Worm (Caenorhabditis elegans) whole organism, L2 larva: ENCODE data around the gene zig-6.

Experiments
- ZK546.5 ChIP-seq: sonication (generic microtip); optimal IDR thresholded peaks from 2 replicates; lab custom pipeline; 2017; ENCODE audit warnings: missing biosample characterization, missing genetic modification characterization
- crh-2 ChIP-seq: sonication (generic microtip); optimal IDR thresholded peaks from 2 replicates; lab custom pipeline; 2017; ENCODE audit warnings: missing biosample characterization, missing genetic modification characterization
- egl-27 ChIP-seq: sonication (generic microtip); optimal IDR thresholded peaks from 3 replicates; lab custom pipeline; 2017; ENCODE audit warnings: missing biosample characterization, missing genetic modification reagents, missing genetic modification characterization
- fos-1 ChIP-seq: fragments of 150-350 bp; optimal IDR thresholded peaks from 2 replicates; lab custom pipeline; 2014; ENCODE audit warnings: missing biosample characterization, missing genetic modification characterization
- lin-13 ChIP-seq: fragments of 150-350 bp; optimal IDR thresholded peaks from 2 replicates; lab custom pipeline; 2014; ENCODE audit warnings: missing biosample characterization, missing genetic modification reagents, missing genetic modification characterization
- lsy-2 ChIP-seq, 2 experiments: fragments of 150-350 bp in 1 of 2; sonication (generic microtip) in 1 of 2; optimal IDR thresholded peaks; 2 replicates each; lab custom pipeline; 2014 to 2017; ENCODE audit warnings: missing biosample characterization in 2 of 2, missing genetic modification characterization in 2 of 2
- nhr-237 ChIP-seq: fragments of 150-350 bp; optimal IDR thresholded peaks from 2 replicates; lab custom pipeline; 2014; ENCODE audit warnings: missing biosample characterization, missing genetic modification characterization
- nhr-25 ChIP-seq: fragments of 150-350 bp; sonication (generic microtip); optimal IDR thresholded peaks from 3 replicates; lab custom pipeline; 2014; ENCODE audit warnings: missing biosample characterization, missing genetic modification characterization
- nhr-6 ChIP-seq: fragments of 150-350 bp; optimal IDR thresholded peaks from 2 replicates; lab custom pipeline; 2014; ENCODE audit warnings: missing biosample characterization, missing genetic modification characterization
- nhr-77 ChIP-seq: fragments of 150-350 bp; optimal IDR thresholded peaks from 2 replicates; lab custom pipeline; 2014; ENCODE audit warnings: missing biosample characterization, missing genetic modification characterization
- skn-1 ChIP-seq: sonication (generic microtip); optimal IDR thresholded peaks from 2 replicates; lab custom pipeline; 2017; ENCODE audit warnings: missing biosample characterization, missing genetic modification characterization
- unc-62 ChIP-seq: fragments of 150-350 bp; optimal IDR thresholded peaks from 2 replicates; lab custom pipeline; 2014; ENCODE audit warnings: missing biosample characterization, missing genetic modification reagents, missing genetic modification characterization

DNA sequence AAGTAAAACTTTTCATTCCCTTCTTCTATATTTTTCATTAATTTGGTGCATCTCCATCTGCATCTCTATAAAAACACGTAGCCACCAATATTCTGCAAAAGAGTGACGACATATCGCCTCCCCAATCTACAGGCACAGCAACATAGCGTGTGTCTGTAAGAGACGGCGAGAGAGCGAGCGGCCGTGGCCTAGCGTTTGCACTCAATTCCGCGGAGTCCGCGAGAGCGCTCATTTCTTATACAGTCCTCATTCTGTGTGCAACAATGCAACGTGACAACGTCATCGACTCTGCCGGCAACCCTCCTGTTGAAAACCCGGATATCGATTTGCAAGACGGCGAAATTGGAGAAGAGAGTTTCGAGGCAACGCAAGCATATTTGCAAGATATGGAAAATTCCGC, 16.7 kb upstream of the zig-6 start, which contains the start of gene H28G03.2:
- no peak for TF ChIP-seq egl-27
- no peak for TF ChIP-seq nhr-237 (tag; lab: Kevin White, UChicago)
- no peak for TF ChIP-seq ZK546.5 (tag; lab: Kevin White, UChicago)
- TF ChIP-seq lsy-2 (tag; optimal IDR thresholded peaks at IDR 0.05; lab: Kevin White, UChicago): no peak
- TF ChIP-seq lin-13 (GFP tag; lab: Kevin White, UChicago): no peak
- no peak for TF ChIP-seq nhr-25 (tag; lab: Kevin White, UChicago)
- no peak for TF ChIP-seq nhr-77
- TF ChIP-seq nhr-6 (tag; lab: Kevin White, UChicago): no peak
- no peak for TF ChIP-seq fos-1 (tag; lab: Kevin White, UChicago)
- no peak for TF ChIP-seq skn-1 (tag; lab: Kevin White, UChicago)
- no peak for TF ChIP-seq unc-62 (GFP tag; lab: Kevin White, UChicago)
- no peak for TF ChIP-seq crh-2 (tag; lab: Kevin White, UChicago)
